Worm (Caenorhabditis elegans) whole organism, L1 larva: ENCODE data around the gene pgph-1.

Experiments used
- aly-2 ChIP-seq: fragments of 150-350 bp; optimal IDR thresholded peaks from 2 replicates; lab custom pipeline; 2014; ENCODE audit warnings: missing biosample characterization, missing genetic modification characterization
- fkh-10 ChIP-seq: sonication (generic microtip); optimal IDR thresholded peaks from 2 replicates; lab custom pipeline; 2017; ENCODE audit warnings: missing biosample characterization, missing genetic modification reagents, missing genetic modification characterization
- lin-13 ChIP-seq: fragments of 150-350 bp; optimal IDR thresholded peaks from 2 replicates; lab custom pipeline; 2014; ENCODE audit warnings: missing biosample characterization, missing genetic modification reagents, missing genetic modification characterization
- mep-1 ChIP-seq: fragments of 150-350 bp; optimal IDR thresholded peaks from 2 replicates; lab custom pipeline; 2014; ENCODE audit warnings: missing biosample characterization, missing genetic modification characterization
- snu-23 ChIP-seq: sonication (generic microtip); optimal IDR thresholded peaks from 2 replicates; lab custom pipeline; 2016; ENCODE audit warnings: missing genetic modification characterization, missing compliant biosample characterization

DNA sequence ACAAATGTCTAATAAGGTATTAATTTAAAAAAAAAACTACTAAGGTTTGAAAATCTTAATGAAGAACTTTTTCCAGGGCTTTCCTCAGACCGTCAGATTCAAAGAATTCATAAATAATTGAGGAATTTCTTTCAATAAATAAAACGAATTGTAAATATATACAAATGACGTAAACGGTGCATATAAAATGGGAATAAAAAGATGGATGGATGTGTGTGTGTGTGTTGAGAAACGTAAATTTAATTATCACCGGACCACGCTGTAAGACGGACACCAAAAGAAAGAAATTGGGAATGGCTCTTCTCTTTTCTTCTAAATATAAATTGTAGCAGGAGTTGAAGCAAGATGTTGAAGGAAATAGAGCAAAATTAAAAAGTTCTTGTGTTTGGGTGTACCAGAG is 7.1 kb downstream of the pgph-1 start:
- TF ChIP-seq lin-13 (no peak), aly-2 (no peak), mep-1 (tag; lab: Kevin White, UChicago) (no peak), snu-23 (GFP tag; lab: Kevin White, UChicago) (no peak), fkh-10 (GFP tag; lab: Kevin White, UChicago) (no peak)
